Fruit fly (Drosophila melanogaster) whole organism, embryonic: ENCODE measurements around the gene path.

Source experiments
- ATbp ChIP-seq: fragments of 200-800 bp; sonication (Bioruptor generic); optimal IDR thresholded peaks from 2 replicates; lab custom pipeline; 2017; ENCODE audit warnings: missing biosample characterization, mild to moderate bottlenecking, missing genetic modification characterization, missing genetic modification reagents
- Atf3 ChIP-seq: fragments of 200-800 bp; sonication (Bioruptor generic); optimal IDR thresholded peaks from 3 replicates; lab custom pipeline; 2016; ENCODE audit warnings: missing biosample characterization, missing genetic modification characterization
- B-H2 ChIP-seq: fragments of 200-800 bp; sonication (Bioruptor generic); optimal IDR thresholded peaks from 2 replicates; lab custom pipeline; 2018; ENCODE audit warnings: missing biosample characterization, mild to moderate bottlenecking, missing genetic modification characterization
- Bdp1 ChIP-seq: fragments of 200-800 bp; sonication (Bioruptor generic); optimal IDR thresholded peaks from 3 replicates; lab custom pipeline; 2016; ENCODE audit warnings: missing biosample characterization, missing genetic modification characterization
- CG10321 ChIP-seq: fragments of 200-800 bp; sonication (Bioruptor generic); IDR thresholded peaks from 2 replicates; pipeline ENCODE4 v1.3.6; 2022; ENCODE audit warnings: missing biosample characterization, missing genetic modification characterization
- CG11247 ChIP-seq: fragments of 200-800 bp; sonication (Bioruptor generic); IDR thresholded peaks from 2 replicates; pipeline ENCODE4 v1.3.6; 2022; ENCODE audit warnings: missing biosample characterization, missing genetic modification characterization
- CG12155 ChIP-seq: fragments of 200-800 bp; sonication (Bioruptor generic); optimal IDR thresholded peaks from 3 replicates; lab custom pipeline; 2016; ENCODE audit warnings: missing biosample characterization, missing genetic modification characterization
- CG12769 ChIP-seq: fragments of 200-800 bp; sonication (Bioruptor generic); optimal IDR thresholded peaks from 2 replicates; lab custom pipeline; 2019; ENCODE audit warnings: missing biosample characterization, mild to moderate bottlenecking, missing genetic modification characterization, moderate library complexity
- CG13894 ChIP-seq: fragments of 200-800 bp; sonication (Bioruptor generic); optimal IDR thresholded peaks from 3 replicates; lab custom pipeline; 2018; ENCODE audit warnings: missing biosample characterization, mild to moderate bottlenecking, missing genetic modification characterization, moderate library complexity
- CG1529 ChIP-seq: fragments of 200-800 bp; sonication (Bioruptor generic); optimal IDR thresholded peaks from 3 replicates; lab custom pipeline; 2018; ENCODE audit warnings: missing biosample characterization, missing genetic modification characterization
- CG15601 ChIP-seq: fragments of 200-800 bp; sonication (Bioruptor generic); optimal IDR thresholded peaks from 3 replicates; lab custom pipeline; 2019; ENCODE audit warnings: missing biosample characterization, mild to moderate bottlenecking, missing genetic modification characterization, moderate library complexity
- CG16815 ChIP-seq: fragments of 200-800 bp; sonication (Bioruptor generic); optimal IDR thresholded peaks from 3 replicates; lab custom pipeline; 2017; ENCODE audit warnings: missing biosample characterization, mild to moderate bottlenecking, missing genetic modification characterization
- CG17361 ChIP-seq: fragments of 200-800 bp; sonication (Bioruptor generic); IDR thresholded peaks from 3 replicates; pipeline ENCODE4 v1.3.6; 2022; ENCODE audit warnings: missing biosample characterization, missing genetic modification characterization
- CG17829 ChIP-seq: fragments of 200-800 bp; optimal IDR thresholded peaks from 2 replicates; lab custom pipeline; 2019; ENCODE audit warnings: missing biosample characterization, mild to moderate bottlenecking, missing genetic modification characterization, moderate library complexity
- CG2116 ChIP-seq: fragments of 200-800 bp; sonication (Bioruptor generic); optimal IDR thresholded peaks from 3 replicates; lab custom pipeline; 2018; ENCODE audit warnings: missing biosample characterization, mild to moderate bottlenecking, missing genetic modification characterization
- CG2120 ChIP-seq: fragments of 200-800 bp; sonication (Bioruptor generic); optimal IDR thresholded peaks from 3 replicates; lab custom pipeline; 2016; ENCODE audit warnings: missing biosample characterization, missing genetic modification characterization
- CG2199 ChIP-seq: fragments of 200-800 bp; sonication (Bioruptor generic); IDR thresholded peaks from 3 replicates; pipeline ENCODE4 v1.3.6; 2022; ENCODE audit warnings: missing biosample characterization, missing genetic modification characterization
- CG2678 ChIP-seq: fragments of 200-800 bp; sonication (Bioruptor generic); optimal IDR thresholded peaks from 3 replicates; lab custom pipeline; 2019; ENCODE audit warnings: missing biosample characterization, mild to moderate bottlenecking, missing genetic modification characterization, moderate library complexity
- CG30403 ChIP-seq: fragments of 200-800 bp; sonication (Bioruptor generic); optimal IDR thresholded peaks from 3 replicates; lab custom pipeline; 2016; ENCODE audit warnings: missing biosample characterization, missing genetic modification characterization
- CG34422 ChIP-seq: fragments of 200-800 bp; sonication (Bioruptor generic); IDR thresholded peaks from 3 replicates; pipeline ENCODE4 v1.3.6; 2022; ENCODE audit warnings: missing biosample characterization, missing genetic modification characterization
- CG3995 ChIP-seq: fragments of 200-800 bp; sonication (Bioruptor generic); optimal IDR thresholded peaks from 3 replicates; lab custom pipeline; 2016; ENCODE audit warnings: missing biosample characterization, missing genetic modification characterization
- CG4424 ChIP-seq: fragments of 200-800 bp; sonication (Bioruptor generic); optimal IDR thresholded peaks from 3 replicates; lab custom pipeline; 2016; ENCODE audit warnings: missing biosample characterization, missing genetic modification characterization
- CG8290 ChIP-seq, 3 experiments: fragments of 200-800 bp; sonication (Bioruptor generic); optimal IDR thresholded peaks; 2 replicates each; lab custom pipeline; 2016 to 2019; ENCODE audit warnings: missing biosample characterization in 3 of 3, missing genetic modification characterization in 3 of 3, mild to moderate bottlenecking in 2 of 3, moderate library complexity in 1 of 3
- CG9437 ChIP-seq: fragments of 200-800 bp; sonication (Bioruptor generic); optimal IDR thresholded peaks from 2 replicates; lab custom pipeline; 2018; ENCODE audit warnings: missing biosample characterization, mild to moderate bottlenecking, missing genetic modification characterization
- CrebB ChIP-seq: fragments of 200-800 bp; sonication (Bioruptor generic); optimal IDR thresholded peaks from 3 replicates; lab custom pipeline; 2018; ENCODE audit warnings: missing biosample characterization, mild to moderate bottlenecking, missing genetic modification characterization
- Dp ChIP-seq: fragments of 200-800 bp; sonication (Bioruptor generic); optimal IDR thresholded peaks from 2 replicates; lab custom pipeline; 2018; ENCODE audit warnings: missing biosample characterization, mild to moderate bottlenecking, missing genetic modification characterization, moderate library complexity
- E2f2 ChIP-seq: fragments of 200-800 bp; sonication (Bioruptor generic); IDR thresholded peaks from 2 replicates; pipeline ENCODE4 v1.3.6; 2022; ENCODE audit warnings: missing biosample characterization, missing genetic modification characterization
- Hey ChIP-seq: fragments of 200-800 bp; sonication (Bioruptor generic); optimal IDR thresholded peaks from 3 replicates; lab custom pipeline; 2018; ENCODE audit warnings: missing biosample characterization, mild to moderate bottlenecking, missing genetic modification characterization
- Hmr ChIP-seq: fragments of 200-800 bp; sonication (Bioruptor generic); optimal IDR thresholded peaks from 3 replicates; lab custom pipeline; 2017; ENCODE audit warnings: mild to moderate bottlenecking, missing biosample characterization, missing genetic modification reagents, missing genetic modification characterization
- Lhr ChIP-seq: fragments of 200-800 bp; sonication (Bioruptor generic); optimal IDR thresholded peaks from 3 replicates; lab custom pipeline; 2017; ENCODE audit warnings: mild to moderate bottlenecking, missing biosample characterization, missing genetic modification reagents, missing genetic modification characterization
- MBD-R2 ChIP-seq: fragments of 200-800 bp; sonication (Bioruptor generic); IDR thresholded peaks from 2 replicates; pipeline ENCODE4 v1.3.6; 2022; ENCODE audit warnings: missing biosample characterization, missing genetic modification characterization
- MESR4 ChIP-seq: fragments of 200-800 bp; sonication (Bioruptor generic); optimal IDR thresholded peaks from 2 replicates; lab custom pipeline; 2018; ENCODE audit warnings: missing biosample characterization, mild to moderate bottlenecking, missing genetic modification characterization, moderate library complexity
- MTF-1 ChIP-seq: fragments of 200-800 bp; sonication (Bioruptor generic); optimal IDR thresholded peaks from 2 replicates; lab custom pipeline; 2018; ENCODE audit warnings: missing biosample characterization, mild to moderate bottlenecking, missing genetic modification characterization, borderline replicate concordance
- NfI ChIP-seq: fragments of 200-800 bp; sonication (Bioruptor generic); optimal IDR thresholded peaks from 3 replicates; lab custom pipeline; 2018; ENCODE audit warnings: missing biosample characterization, mild to moderate bottlenecking, missing genetic modification characterization, moderate library complexity
- Pdp1 ChIP-seq, 2 experiments: fragments of 200-800 bp; sonication (Bioruptor generic); optimal IDR thresholded peaks; 3 replicates each; lab custom pipeline; 2016; ENCODE audit warnings: missing biosample characterization in 2 of 2, missing genetic modification characterization in 2 of 2, mild to moderate bottlenecking in 1 of 2, moderate library complexity in 1 of 2
- Ravus ChIP-seq: fragments of 200-800 bp; sonication (Bioruptor generic); IDR thresholded peaks from 2 replicates; pipeline ENCODE4 v1.3.6; 2022; ENCODE audit warnings: missing biosample characterization, missing genetic modification characterization
- Rx ChIP-seq: fragments of 200-800 bp; sonication (Bioruptor generic); IDR thresholded peaks from 2 replicates; pipeline ENCODE4 v1.3.6; 2022; ENCODE audit warnings: missing biosample characterization, missing genetic modification characterization
- caup ChIP-seq: fragments of 200-800 bp; sonication (Bioruptor generic); optimal IDR thresholded peaks from 3 replicates; lab custom pipeline; 2017; ENCODE audit warnings: missing biosample characterization, mild to moderate bottlenecking, missing genetic modification characterization, moderate library complexity; ENCODE audit not compliant: severe bottlenecking
- crp ChIP-seq, 2 experiments: fragments of 200-800 bp; sonication (Bioruptor generic); optimal IDR thresholded peaks; 2 replicates in 1 of 2; 3 replicates in 1 of 2; lab custom pipeline; 2017; ENCODE audit warnings: missing biosample characterization in 2 of 2, missing genetic modification characterization in 2 of 2, mild to moderate bottlenecking in 1 of 2, moderate library complexity in 1 of 2
- fu2 ChIP-seq: fragments of 200-800 bp; sonication (Bioruptor generic); optimal IDR thresholded peaks from 2 replicates; lab custom pipeline; 2016; ENCODE audit warnings: missing biosample characterization, missing genetic modification characterization
- gcm2 ChIP-seq: fragments of 200-800 bp; sonication (Bioruptor generic); optimal IDR thresholded peaks from 2 replicates; lab custom pipeline; 2016; ENCODE audit warnings: missing biosample characterization, missing genetic modification characterization
- gsb ChIP-seq: fragments of 200-800 bp; sonication (Bioruptor generic); IDR thresholded peaks from 2 replicates; pipeline ENCODE4 v1.3.6; 2022; ENCODE audit warnings: missing biosample characterization, missing genetic modification characterization
- klu ChIP-seq: fragments of 200-800 bp; sonication (Bioruptor generic); IDR thresholded peaks from 2 replicates; pipeline ENCODE4 v1.3.6; 2022; ENCODE audit warnings: missing biosample characterization, missing genetic modification characterization
- kni ChIP-seq: fragments of 200-800 bp; sonication (Bioruptor generic); optimal IDR thresholded peaks from 3 replicates; lab custom pipeline; 2017; ENCODE audit warnings: mild to moderate bottlenecking, missing biosample characterization, missing genetic modification reagents, missing genetic modification characterization
- mam ChIP-seq: fragments of 200-800 bp; sonication (Bioruptor generic); optimal IDR thresholded peaks from 3 replicates; lab custom pipeline; 2016; ENCODE audit warnings: missing biosample characterization, missing genetic modification characterization
- sens ChIP-seq: fragments of 200-800 bp; sonication (Bioruptor generic); peaks from one replicate; lab custom pipeline; 2016; ENCODE audit warnings: missing biosample characterization, missing genetic modification characterization
- sens-2 ChIP-seq: fragments of 200-800 bp; sonication (Bioruptor generic); IDR thresholded peaks from 2 replicates; pipeline ENCODE4 v1.3.6; 2022; ENCODE audit warnings: missing biosample characterization, missing genetic modification characterization
- slou ChIP-seq: fragments of 200-800 bp; sonication (Bioruptor generic); optimal IDR thresholded peaks from 3 replicates; lab custom pipeline; 2016; ENCODE audit warnings: missing biosample characterization, missing genetic modification characterization
- vvl ChIP-seq: fragments of 200-800 bp; sonication (Bioruptor generic); IDR thresholded peaks from 2 replicates; pipeline ENCODE4 v1.3.6; 2022; ENCODE audit warnings: missing biosample characterization, missing genetic modification characterization
- zen ChIP-seq: fragments of 200-800 bp; sonication (Bioruptor generic); optimal IDR thresholded peaks from 3 replicates; lab custom pipeline; 2018; ENCODE audit warnings: missing biosample characterization, mild to moderate bottlenecking, missing genetic modification characterization, moderate library complexity

The path gene

DNA sequence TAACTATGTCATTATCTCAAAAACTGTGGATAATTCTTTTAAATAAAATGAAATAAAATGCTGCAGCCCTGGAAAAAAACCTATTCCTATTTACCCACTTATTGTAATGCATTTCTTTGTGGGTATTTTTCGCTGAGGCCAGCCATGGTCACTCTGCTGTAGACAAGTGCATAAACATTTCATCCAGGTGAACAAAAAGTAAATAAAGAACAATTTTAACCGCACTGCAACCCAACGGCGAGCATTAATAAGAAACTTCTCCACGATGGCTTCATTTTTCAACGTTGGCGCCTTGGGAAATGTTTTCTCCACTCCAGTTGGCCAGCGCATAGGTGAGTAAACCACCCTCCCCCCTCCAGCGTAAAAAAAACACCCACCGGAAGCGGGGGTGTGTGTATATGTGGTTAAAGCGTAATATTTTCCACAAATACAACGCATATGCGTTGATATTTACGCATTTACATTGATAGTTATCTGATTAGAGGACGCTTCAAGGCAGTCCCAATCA is 58.3 kb downstream of the path start, which contains the start of gene CG3529 (continued):
- TF ChIP-seq CG8290 (GFP tag; optimal IDR thresholded peaks at IDR 0.05; lab: Kevin White, UChicago), result peak; percentile 13
- TF ChIP-seq CG8290 (tag; optimal IDR thresholded peaks at IDR 0.05; lab: Kevin White, UChicago), result peak; percentile 39 to 42
- peak; percentile 59 for TF ChIP-seq CG3995 (GFP tag; lab: Kevin White, UChicago)
- TF ChIP-seq CG10321 (GFP tag; lab: Robert Waterston, UW), result no peak
- TF ChIP-seq CG12769, result peak; percentile 21
- TF ChIP-seq MTF-1 (GFP tag; lab: Kevin White, UChicago), result peak; percentile 36
- TF ChIP-seq CG12155 (GFP tag; lab: Kevin White, UChicago), result no peak
- peak; percentile 19 for TF ChIP-seq Bdp1 (GFP tag; lab: Kevin White, UChicago)
- peak; percentile 16 for TF ChIP-seq CG4424
- peak; percentile 37 for TF ChIP-seq CG17829 (tag; lab: Kevin White, UChicago)
- no peak for TF ChIP-seq zen
- TF ChIP-seq CG2116 (GFP tag; lab: Kevin White, UChicago), result peak; percentile 53
- 0 out of 3 replicates have a peak, but pooled peaks have one; percentile 19 for TF ChIP-seq CG17361 (GFP tag; lab: Robert Waterston, UW)
- TF ChIP-seq Atf3 (GFP tag; lab: Kevin White, UChicago), result peak; percentile 23
- TF ChIP-seq sens-2, result no peak
- TF ChIP-seq CG9437 (GFP tag; lab: Kevin White, UChicago), result no peak
- no peak for TF ChIP-seq gcm2 (GFP tag; lab: Kevin White, UChicago)
- peak; percentile 35 for TF ChIP-seq CG2120 (GFP tag; lab: Kevin White, UChicago)
- peak; percentile 3 for TF ChIP-seq CrebB (tag; lab: Kevin White, UChicago)
- TF ChIP-seq CG13894, result no peak
- TF ChIP-seq slou (GFP tag; lab: Kevin White, UChicago), result no peak
- TF ChIP-seq E2f2, result peak; percentile 36
- TF ChIP-seq Hey (tag; lab: Kevin White, UChicago), result no peak
- no peak for TF ChIP-seq CG16815
- peak; percentile 44; the same call in 1 of the 3 replicates for TF ChIP-seq CG34422
- TF ChIP-seq Rx (GFP tag; lab: Robert Waterston, UW), result no peak
- TF ChIP-seq CG15601 (tag; lab: Kevin White, UChicago), result peak; percentile 45
- TF ChIP-seq sens (GFP tag; lab: Kevin White, UChicago), result no peak
- TF ChIP-seq klu (GFP tag; lab: Robert Waterston, UW), result peak; percentile 72
- peak; percentile 20 for TF ChIP-seq Dp (GFP tag; lab: Kevin White, UChicago)
- no peak for TF ChIP-seq CG1529 (GFP tag; lab: Kevin White, UChicago)
- TF ChIP-seq Lhr, result peak; percentile 21
- TF ChIP-seq gsb, result 0 out of 2 replicates have a peak, but pooled peaks have one; percentile 28
- peak; percentile 62 for TF ChIP-seq kni (GFP tag; lab: Kevin White, UChicago)
- TF ChIP-seq MBD-R2, result peak; percentile 53; the same call in 1 of the 2 replicates
- peak; percentile 40 for TF ChIP-seq NfI (GFP tag; lab: Kevin White, UChicago)
- peak; percentile 14 for TF ChIP-seq mam (GFP tag; lab: Kevin White, UChicago)
- no peak for TF ChIP-seq CG2199 (GFP tag; lab: Robert Waterston, UW)
- peak; percentile 75 for TF ChIP-seq MESR4
- peak; percentile 57 for TF ChIP-seq vvl (GFP tag; lab: Robert Waterston, UW)
- TF ChIP-seq caup (GFP tag; lab: Kevin White, UChicago), result peak; percentile 53
- TF ChIP-seq CG2678 (tag; lab: Kevin White, UChicago), result peak; percentile 23
- peak in 1 of 2 experiments; percentile 16 for TF ChIP-seq Pdp1 (GFP tag; optimal IDR thresholded peaks at IDR 0.05; lab: Kevin White, UChicago)
- no peak for TF ChIP-seq CG11247
- peak; percentile 29 for TF ChIP-seq CG30403 (GFP tag; lab: Kevin White, UChicago)
- TF ChIP-seq B-H2 (GFP tag; lab: Kevin White, UChicago), result peak; percentile 64
- TF ChIP-seq crp (GFP tag; optimal IDR thresholded peaks at IDR 0.05; lab: Kevin White, UChicago), result peak in 1 of 2 experiments; percentile 2
- peak; percentile 48 for TF ChIP-seq Hmr (GFP tag; lab: Kevin White, UChicago)
- TF ChIP-seq Ravus, result no peak
- TF ChIP-seq fu2 (GFP tag; lab: Kevin White, UChicago), result no peak
- peak; percentile 34 for TF ChIP-seq ATbp (GFP tag; lab: Kevin White, UChicago)
